Worm (Caenorhabditis elegans): ENCODE measurements around the gene rbm-34.

ce11 chrIV:12105558-12105957 lies 20.3 kb downstream of the rbm-34 start, which contains the start of gene M18.3:
- TF ChIP-seq snpc-4 (tag; optimal IDR thresholded peaks at IDR 0.05) (no peak), egl-27 (tag; optimal IDR thresholded peaks at IDR 0.05) (no peak), nhr-237 (tag; optimal IDR thresholded peaks at IDR 0.05) (no peak), unc-62 (GFP tag; optimal IDR thresholded peaks at IDR 0.05) (no peak), dsc-1 (tag; optimal IDR thresholded peaks at IDR 0.05) (no peak), lin-39 (tag; optimal IDR thresholded peaks at IDR 0.05) (no peak)

Measured in whole organism, L1 larva.